Worm (Caenorhabditis elegans) whole organism, young adult: ENCODE data around the gene Y4C6B.1.
"Not testable (repeated sequence)": the region's sequence is repeated elsewhere in the genome, so short reads cannot be mapped to it uniquely, and the experiment has no call there.

Experiments used
- D2030.7 ChIP-seq: fragments of 200-800 bp; sonication (Bioruptor generic); IDR thresholded peaks from 2 replicates; pipeline ENCODE4 v1.3.6; 2022; ENCODE audit warnings: missing genetic modification reagents, missing genetic modification characterization, missing compliant biosample characterization
- F33H1.4 ChIP-seq: fragments of 200-800 bp; sonication (Bioruptor generic); IDR thresholded peaks from 2 replicates; pipeline ENCODE4 v1.3.6; 2022; ENCODE audit warnings: missing genetic modification reagents, missing genetic modification characterization, missing compliant biosample characterization
- F49E8.2 ChIP-seq: sonication (generic microtip); optimal IDR thresholded peaks from 3 replicates; lab custom pipeline; 2017; ENCODE audit warnings: missing genetic modification characterization, mild to moderate bottlenecking, missing compliant biosample characterization, antibody characterized with exemption, moderate library complexity; ENCODE audit not compliant: insufficient read depth
- T07F8.4 ChIP-seq: sonication (generic microtip); optimal IDR thresholded peaks from 2 replicates; lab custom pipeline; 2016; ENCODE audit warnings: mild to moderate bottlenecking, missing genetic modification characterization, moderate library complexity, missing compliant biosample characterization
- Y53G8AR.9 ChIP-seq: fragments of 200-800 bp; sonication (Bioruptor generic); conservative IDR thresholded peaks from 2 replicates; pipeline ENCODE4 v1.3.6; 2022; ENCODE audit warnings: missing genetic modification reagents, missing genetic modification characterization, missing compliant biosample characterization
- Y67H2A.10 ChIP-seq: fragments of 200-800 bp; sonication (Bioruptor generic); conservative IDR thresholded peaks from 2 replicates; pipeline ENCODE4 v1.3.6; 2022; ENCODE audit warnings: missing genetic modification reagents, missing genetic modification characterization, missing compliant biosample characterization
- aptf-2 ChIP-seq: fragments of 200-800 bp; sonication (Bioruptor generic); conservative IDR thresholded peaks from 2 replicates; pipeline ENCODE4 v1.3.6; 2022; ENCODE audit warnings: missing genetic modification reagents, missing genetic modification characterization, missing compliant biosample characterization
- bed-2 ChIP-seq: fragments of 200-800 bp; sonication (Bioruptor generic); IDR thresholded peaks from 2 replicates; pipeline ENCODE4 v1.3.6; 2022; ENCODE audit warnings: missing genetic modification reagents, missing genetic modification characterization, missing compliant biosample characterization
- ceh-100 ChIP-seq: fragments of 200-800 bp; sonication (Bioruptor generic); IDR thresholded peaks from 2 replicates; pipeline ENCODE4 v1.3.6; 2022; ENCODE audit warnings: missing genetic modification reagents, missing genetic modification characterization, missing compliant biosample characterization
- ceh-91 ChIP-seq: fragments of 200-800 bp; sonication (Bioruptor generic); IDR thresholded peaks from 2 replicates; pipeline ENCODE4 v1.3.6; 2022; ENCODE audit warnings: missing genetic modification reagents, missing genetic modification characterization, missing compliant biosample characterization
- dox-1 ChIP-seq: fragments of 200-800 bp; sonication (Bioruptor generic); IDR thresholded peaks from 2 replicates; pipeline ENCODE4 v1.3.6; 2022; ENCODE audit warnings: missing genetic modification reagents, missing genetic modification characterization, missing compliant biosample characterization
- ekl-4 ChIP-seq: fragments of 200-800 bp; sonication (Bioruptor generic); IDR thresholded peaks from 2 replicates; pipeline ENCODE4 v1.3.6; 2022; ENCODE audit warnings: missing genetic modification reagents, missing genetic modification characterization, missing compliant biosample characterization
- fkh-3 ChIP-seq: sonication (generic microtip); optimal IDR thresholded peaks from 2 replicates; lab custom pipeline; 2016; ENCODE audit warnings: mild to moderate bottlenecking, missing genetic modification characterization, missing compliant biosample characterization
- hmg-20 ChIP-seq: fragments of 200-800 bp; sonication (Bioruptor generic); IDR thresholded peaks from 2 replicates; pipeline ENCODE4 v1.3.6; 2022; ENCODE audit warnings: missing genetic modification reagents, missing genetic modification characterization, missing compliant biosample characterization
- lsy-27 ChIP-seq: sonication (generic microtip); optimal IDR thresholded peaks from 2 replicates; lab custom pipeline; 2017; ENCODE audit warnings: missing genetic modification characterization, mild to moderate bottlenecking, missing compliant biosample characterization, antibody characterized with exemption, missing genotype, borderline replicate concordance; ENCODE audit not compliant: insufficient read depth
- nfyb-1 ChIP-seq: fragments of 200-800 bp; sonication (Bioruptor generic); IDR thresholded peaks from 2 replicates; pipeline ENCODE4 v1.3.6; 2022; ENCODE audit warnings: missing genetic modification reagents, missing genetic modification characterization, missing compliant biosample characterization
- nhr-179 ChIP-seq: sonication (generic microtip); optimal IDR thresholded peaks from 2 replicates; lab custom pipeline; 2016; ENCODE audit warnings: mild to moderate bottlenecking, missing genetic modification characterization, missing compliant biosample characterization
- nhr-80 ChIP-seq: sonication (generic microtip); optimal IDR thresholded peaks from 2 replicates; lab custom pipeline; 2016; ENCODE audit warnings: missing genetic modification characterization, missing compliant biosample characterization
- nhr-90 ChIP-seq: sonication (generic microtip); optimal IDR thresholded peaks from 2 replicates; lab custom pipeline; 2016; ENCODE audit warnings: missing genotype, mild to moderate bottlenecking, missing genetic modification characterization, missing compliant biosample characterization
- snpc-1.1 ChIP-seq: sonication (generic microtip); optimal IDR thresholded peaks from 2 replicates; lab custom pipeline; 2017; ENCODE audit warnings: missing genetic modification characterization, mild to moderate bottlenecking, missing compliant biosample characterization, antibody characterized with exemption, moderate library complexity, missing genotype, missing genetic modification reagents; ENCODE audit not compliant: insufficient read depth
- snpc-4 ChIP-seq, 5 experiments: fragments of 150-350 bp in 1 of 5; sonication (generic microtip) in 4 of 5; optimal IDR thresholded peaks; 2 replicates each; lab custom pipeline; 2014 to 2018; ENCODE audit warnings: missing genetic modification characterization in 5 of 5, missing biosample characterization in 3 of 5, antibody characterized with exemption in 2 of 5, mild to moderate bottlenecking in 2 of 5, missing compliant biosample characterization in 2 of 5, missing genotype in 2 of 5, moderate library complexity in 2 of 5, missing genetic modification reagents in 1 of 5
- sptf-2 ChIP-seq: fragments of 200-800 bp; sonication (Bioruptor generic); optimal IDR thresholded peaks from 2 replicates; lab custom pipeline; 2018; ENCODE audit warnings: mild to moderate bottlenecking, missing genetic modification characterization, missing compliant biosample characterization
- tbp1 ChIP-seq: fragments of 200-800 bp; sonication (Bioruptor generic); optimal IDR thresholded peaks from 2 replicates; lab custom pipeline; 2018; ENCODE audit warnings: mild to moderate bottlenecking, missing genetic modification characterization, missing compliant biosample characterization
- ztf-25 ChIP-seq: fragments of 200-800 bp; sonication (Bioruptor generic); IDR thresholded peaks from 2 replicates; pipeline ENCODE4 v1.3.6; 2022; ENCODE audit warnings: missing genetic modification reagents, missing genetic modification characterization, missing compliant biosample characterization
- ztf-6 ChIP-seq: fragments of 200-800 bp; sonication (Bioruptor generic); IDR thresholded peaks from 2 replicates; pipeline ENCODE4 v1.3.6; 2022; ENCODE audit warnings: missing genetic modification reagents, missing genetic modification characterization, missing compliant biosample characterization

Y4C6B.1 gene

ce11 chrIV:5306040-5306439 lies 48.2 kb upstream of the Y4C6B.1 start, which contains the start of gene ZK354.8:
ZK354.8 (minus strand) TSS chrIV:5306140.
- TF ChIP-seq Y53G8AR.9 (GFP tag; lab: Robert Waterston, UW) (no peak), dox-1 (GFP tag; lab: Robert Waterston, UW) (no peak), tbp1 (GFP tag; lab: Kevin White, UChicago) (no peak), sptf-2 (GFP tag; lab: Kevin White, UChicago) (no peak), ceh-91 (GFP tag; lab: Robert Waterston, UW) (no peak), T07F8.4 (tag; lab: Kevin White, UChicago) (no peak), snpc-1.1 (tag; lab: Kevin White, UChicago) (no peak)
- TF ChIP-seq, all 124 proteins: peak for 0

- not testable (repeated sequence) for TF ChIP-seq nfyb-1; aptf-2 (GFP tag; lab: Robert Waterston, UW); Y67H2A.10 (GFP tag; lab: Robert Waterston, UW)
Observed at ce11 chrIV:5308046-5308643, 46.1 kb upstream of the Y4C6B.1 start, which contains the start of the genes ZK354.9 and msp-58. ZK354.9 (minus strand) TSS chrIV:5308146. msp-58 (plus strand) TSS chrIV:5308593.

ce11 chrIV:5309137-5309536 lies 45.2 kb upstream of the Y4C6B.1 start:
- peak; percentile 70 for TF ChIP-seq snpc-4 (GFP tag; optimal IDR thresholded peaks at IDR 0.05; lab: Kevin White, UChicago)
- TF ChIP-seq snpc-4 (tag; optimal IDR thresholded peaks at IDR 0.05; lab: Kevin White, UChicago), result peak; percentile 49 to 96 (median 83)
- TF ChIP-seq snpc-1.1 (tag; lab: Kevin White, UChicago), result peak; percentile 60

ce11 chrIV:5309742-5310141 lies 44.5 kb upstream of the Y4C6B.1 start, which contains the start of gene ZK354.3:
ZK354.3 (plus strand) TSS chrIV:5310042.
- TF ChIP-seq ztf-25 (GFP tag; lab: Robert Waterston, UW) (no peak), nhr-179 (tag; lab: Kevin White, UChicago) (no peak), snpc-4 (GFP tag; optimal IDR thresholded peaks at IDR 0.05; lab: Kevin White, UChicago) (no peak), snpc-4 (tag; optimal IDR thresholded peaks at IDR 0.05; lab: Kevin White, UChicago) (no peak), bed-2 (GFP tag; lab: Robert Waterston, UW) (no peak), nhr-90 (tag; lab: Kevin White, UChicago) (no peak), hmg-20 (GFP tag; lab: Robert Waterston, UW) (no peak), ekl-4 (GFP tag; lab: Robert Waterston, UW) (no peak), ceh-100 (no peak), F49E8.2 (tag; lab: Kevin White, UChicago) (no peak), nhr-80 (no peak)

ce11 chrIV:5313011-5313410 lies 41.3 kb upstream of the Y4C6B.1 start, which contains the start of the genes msp-59 and ZK354.2:
msp-59 (minus strand) TSS chrIV:5313111.
ZK354.2 (plus strand) TSS chrIV:5313405.
- TF ChIP-seq fkh-3 (tag; lab: Kevin White, UChicago); F33H1.4; D2030.7 (GFP tag; lab: Robert Waterston, UW): not testable (repeated sequence)

- not testable (repeated sequence) for TF ChIP-seq sptf-2 (GFP tag; lab: Kevin White, UChicago); ztf-6; lsy-27 (tag; lab: Kevin White, UChicago)
Observed at ce11 chrIV:5316223-5316622, 38.1 kb upstream of the Y4C6B.1 start, which contains the start of gene msp-65. msp-65 (plus strand) TSS chrIV:5316523.
